Fruit fly (Drosophila melanogaster) whole organism, pupa: ENCODE results near the gene spn-F.

Experiments
- CG10348 ChIP-seq: fragments of 200-800 bp; sonication (Bioruptor generic); IDR thresholded peaks from 2 replicates; pipeline ENCODE4 v1.3.6; 2022; ENCODE audit warnings: missing biosample characterization, missing genetic modification characterization
- CG34367 ChIP-seq: fragments of 200-800 bp; sonication (Bioruptor generic); optimal IDR thresholded peaks from 2 replicates; lab custom pipeline; 2018; ENCODE audit warnings: missing biosample characterization, mild to moderate bottlenecking, missing genetic modification characterization
- CG8301 ChIP-seq: fragments of 200-800 bp; sonication (Bioruptor generic); optimal IDR thresholded peaks from 2 replicates; lab custom pipeline; 2018; ENCODE audit warnings: missing biosample characterization, mild to moderate bottlenecking, missing genetic modification characterization
- fd96Ca ChIP-seq: fragments of 200-800 bp; sonication (Bioruptor generic); IDR thresholded peaks from 3 replicates; pipeline ENCODE4 v1.3.6; 2022; ENCODE audit warnings: missing biosample characterization, missing genetic modification characterization

- TF ChIP-seq CG10348 (GFP tag; lab: Robert Waterston, UW) (no peak), fd96Ca (GFP tag; lab: Robert Waterston, UW) (no peak), CG8301 (tag; lab: Kevin White, UChicago) (peak; percentile 51), CG34367 (tag; lab: Kevin White, UChicago) (peak; percentile 67)
Measured at dm6 chr3R:31222125-31222889, 32.6 kb upstream of the spn-F start.
